Worm (Caenorhabditis elegans) whole organism, L4 larva: ENCODE data around the gene got-1.2.

Experiments used
- ceh-82 ChIP-seq: sonication (generic microtip); optimal IDR thresholded peaks from 2 replicates; lab custom pipeline; 2017; ENCODE audit warnings: missing biosample characterization, missing genetic modification characterization
- ces-1 ChIP-seq: fragments of 150-350 bp; sonication (generic microtip); optimal IDR thresholded peaks from 4 replicates; lab custom pipeline; 2014; ENCODE audit warnings: missing biosample characterization, missing genetic modification reagents, missing genetic modification characterization
- lin-39 ChIP-seq: fragments of 150-350 bp; optimal IDR thresholded peaks from 2 replicates; lab custom pipeline; 2014; ENCODE audit warnings: missing biosample characterization, missing genetic modification reagents, missing genetic modification characterization

DNA sequence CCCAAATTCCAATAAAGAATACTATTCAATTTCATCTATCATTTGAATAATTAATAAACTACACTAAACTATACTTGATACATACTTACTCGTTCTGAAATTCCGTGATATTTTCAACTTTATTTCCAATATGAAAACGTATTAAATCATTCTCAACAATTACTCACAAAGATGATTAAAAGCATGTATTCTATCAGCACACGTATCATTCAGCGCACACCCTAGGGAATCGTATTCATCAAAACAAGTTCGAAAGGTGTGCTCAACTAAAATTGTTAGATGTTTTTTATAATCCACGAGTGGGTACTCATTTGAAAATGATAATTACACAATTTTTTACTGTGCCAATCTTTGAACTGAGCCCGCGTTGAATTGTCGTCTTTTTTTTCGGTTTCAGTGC lies 30.4 kb downstream of the got-1.2 start, which contains the start of gene C10E2.1:
- TF ChIP-seq ces-1 (GFP tag; lab: Kevin White, UChicago), result no peak
- no peak for TF ChIP-seq lin-39
- no peak for TF ChIP-seq ceh-82
